Fruit fly (Drosophila melanogaster) whole organism, embryonic: ENCODE results near the gene Or85a.
A peak's percentile ranks its signal among the peaks of the same experiment; 100 is the strongest.

Experiments
- B-H1 ChIP-seq: fragments of 200-800 bp; sonication (Bioruptor generic); IDR thresholded peaks from 3 replicates; pipeline ENCODE4 v1.3.6; 2022; ENCODE audit warnings: missing biosample characterization, missing genetic modification characterization
- CG10267 ChIP-seq: fragments of 200-800 bp; sonication (Bioruptor generic); optimal IDR thresholded peaks from 2 replicates; lab custom pipeline; 2018; ENCODE audit warnings: missing biosample characterization, mild to moderate bottlenecking, missing genetic modification characterization, moderate library complexity
- CG10321 ChIP-seq: fragments of 200-800 bp; sonication (Bioruptor generic); IDR thresholded peaks from 2 replicates; pipeline ENCODE4 v1.3.6; 2022; ENCODE audit warnings: missing biosample characterization, missing genetic modification characterization
- CG12769 ChIP-seq: fragments of 200-800 bp; sonication (Bioruptor generic); optimal IDR thresholded peaks from 2 replicates; lab custom pipeline; 2019; ENCODE audit warnings: missing biosample characterization, mild to moderate bottlenecking, missing genetic modification characterization, moderate library complexity
- CG13287 ChIP-seq: fragments of 200-800 bp; sonication (Bioruptor generic); IDR thresholded peaks from 2 replicates; pipeline ENCODE4 v1.3.6; 2022; ENCODE audit warnings: missing biosample characterization, missing genetic modification characterization; ENCODE audit not compliant: partially characterized antibody
- CG15073 ChIP-seq: fragments of 200-800 bp; sonication (Bioruptor generic); optimal IDR thresholded peaks from 2 replicates; lab custom pipeline; 2016; ENCODE audit warnings: missing biosample characterization, missing genetic modification characterization
- CG1647 ChIP-seq: fragments of 200-800 bp; sonication (Bioruptor generic); optimal IDR thresholded peaks from 3 replicates; lab custom pipeline; 2016; ENCODE audit warnings: missing biosample characterization, missing genetic modification characterization
- CG17328 ChIP-seq: fragments of 200-800 bp; sonication (Bioruptor generic); IDR thresholded peaks from 2 replicates; pipeline ENCODE4 v1.3.6; 2022; ENCODE audit warnings: missing biosample characterization, missing genetic modification characterization
- CG2199 ChIP-seq: fragments of 200-800 bp; sonication (Bioruptor generic); IDR thresholded peaks from 3 replicates; pipeline ENCODE4 v1.3.6; 2022; ENCODE audit warnings: missing biosample characterization, missing genetic modification characterization
- CG2875 ChIP-seq: fragments of 200-800 bp; sonication (Bioruptor generic); optimal IDR thresholded peaks from 2 replicates; lab custom pipeline; 2017; ENCODE audit warnings: missing biosample characterization, mild to moderate bottlenecking, missing genetic modification characterization, missing genetic modification reagents
- CG30020 ChIP-seq: fragments of 200-800 bp; optimal IDR thresholded peaks from 2 replicates; lab custom pipeline; 2019; ENCODE audit warnings: missing biosample characterization, mild to moderate bottlenecking, missing genetic modification characterization, moderate library complexity
- CG3847 ChIP-seq: fragments of 200-800 bp; sonication (Bioruptor generic); IDR thresholded peaks from 2 replicates; pipeline ENCODE4 v1.3.6; 2022; ENCODE audit warnings: missing biosample characterization, missing genetic modification characterization
- CG6272 ChIP-seq: fragments of 200-800 bp; sonication (Bioruptor generic); IDR thresholded peaks from 2 replicates; pipeline ENCODE4 v1.3.6; 2022; ENCODE audit warnings: missing biosample characterization, missing genetic modification characterization
- CG6854 ChIP-seq: fragments of 200-800 bp; sonication (Bioruptor generic); optimal IDR thresholded peaks from 3 replicates; lab custom pipeline; 2017; ENCODE audit warnings: missing biosample characterization, mild to moderate bottlenecking, missing genetic modification characterization
- CG7271 ChIP-seq: fragments of 200-800 bp; sonication (Bioruptor generic); optimal IDR thresholded peaks from 2 replicates; lab custom pipeline; 2018; ENCODE audit warnings: missing biosample characterization, mild to moderate bottlenecking, missing genetic modification characterization, moderate library complexity
- CG7839 ChIP-seq: fragments of 200-800 bp; sonication (Bioruptor generic); optimal IDR thresholded peaks from 3 replicates; lab custom pipeline; 2018; ENCODE audit warnings: missing biosample characterization, mild to moderate bottlenecking, missing genetic modification characterization, moderate library complexity
- CG8281 ChIP-seq: fragments of 200-800 bp; sonication (Bioruptor generic); optimal IDR thresholded peaks from 2 replicates; lab custom pipeline; 2018; ENCODE audit warnings: missing biosample characterization, mild to moderate bottlenecking, missing genetic modification characterization, moderate library complexity
- CHES-1-like ChIP-seq: fragments of 200-800 bp; sonication (Bioruptor generic); optimal IDR thresholded peaks from 2 replicates; lab custom pipeline; 2016; ENCODE audit warnings: missing biosample characterization, missing genetic modification characterization
- D19A ChIP-seq: fragments of 200-800 bp; optimal IDR thresholded peaks from 3 replicates; lab custom pipeline; 2019; ENCODE audit warnings: missing biosample characterization, mild to moderate bottlenecking, missing genetic modification characterization, moderate library complexity
- Doc2 ChIP-seq: fragments of 200-800 bp; sonication (Bioruptor generic); IDR thresholded peaks from 2 replicates; pipeline ENCODE4 v1.3.6; 2022; ENCODE audit warnings: missing biosample characterization, missing genetic modification characterization
- HLH3B ChIP-seq: fragments of 200-800 bp; sonication (Bioruptor generic); IDR thresholded peaks from 2 replicates; pipeline ENCODE4 v1.3.6; 2022; ENCODE audit warnings: missing biosample characterization, missing genetic modification characterization
- Jarid2 ChIP-seq: fragments of 200-800 bp; sonication (Bioruptor generic); optimal IDR thresholded peaks from 3 replicates; lab custom pipeline; 2017; ENCODE audit warnings: mild to moderate bottlenecking, missing biosample characterization, missing genetic modification reagents, missing genetic modification characterization
- NfI ChIP-seq: fragments of 200-800 bp; sonication (Bioruptor generic); optimal IDR thresholded peaks from 3 replicates; lab custom pipeline; 2018; ENCODE audit warnings: missing biosample characterization, mild to moderate bottlenecking, missing genetic modification characterization, moderate library complexity
- Opbp ChIP-seq: fragments of 200-800 bp; sonication (Bioruptor generic); IDR thresholded peaks from 3 replicates; pipeline ENCODE4 v1.3.6; 2022; ENCODE audit warnings: missing biosample characterization, missing genetic modification characterization; ENCODE audit not compliant: partially characterized antibody
- Stat92E ChIP-seq, 3 experiments: fragments of >200 bp in 2 of 3; fragments of 200-800 bp in 1 of 3; sonication (Bioruptor generic) in 1 of 3; optimal IDR thresholded peaks; 2 replicates each; lab custom pipeline; 2017 to 2019; ENCODE audit warnings: missing biosample characterization in 3 of 3, missing genetic modification characterization in 3 of 3, mild to moderate bottlenecking in 1 of 3, moderate library complexity in 1 of 3
- ab ChIP-seq: fragments of 200-800 bp; sonication (Bioruptor generic); optimal IDR thresholded peaks from 2 replicates; lab custom pipeline; 2016; ENCODE audit warnings: missing biosample characterization, missing genetic modification characterization
- ato ChIP-seq: fragments of 200-800 bp; sonication (Bioruptor generic); IDR thresholded peaks from 2 replicates; pipeline ENCODE4 v1.3.6; 2022; ENCODE audit warnings: missing biosample characterization, missing genetic modification characterization; ENCODE audit not compliant: partially characterized antibody
- crc ChIP-seq: fragments of 200-800 bp; sonication (Bioruptor generic); optimal IDR thresholded peaks from 2 replicates; lab custom pipeline; 2016; ENCODE audit warnings: missing biosample characterization, missing genetic modification characterization
- dmrt99B ChIP-seq: fragments of 200-800 bp; sonication (Bioruptor generic); optimal IDR thresholded peaks from 2 replicates; lab custom pipeline; 2018; ENCODE audit warnings: missing biosample characterization, mild to moderate bottlenecking, missing genetic modification characterization, moderate library complexity
- eve ChIP-seq, 2 experiments: fragments of >200 bp; optimal IDR thresholded peaks; 2 replicates each; lab custom pipeline; 2017; ENCODE audit warnings: missing biosample characterization in 2 of 2, missing genetic modification characterization in 2 of 2
- ewg ChIP-seq: fragments of 200-800 bp; sonication (Bioruptor generic); optimal IDR thresholded peaks from 3 replicates; lab custom pipeline; 2017; ENCODE audit warnings: mild to moderate bottlenecking, missing biosample characterization, missing genetic modification reagents, missing genetic modification characterization
- h ChIP-seq: fragments of >200 bp; optimal IDR thresholded peaks from 2 replicates; lab custom pipeline; 2017
- lola ChIP-seq, 3 experiments: fragments of >200 bp in 2 of 3; fragments of 200-800 bp in 1 of 3; sonication (Bioruptor generic) in 1 of 3; optimal IDR thresholded peaks; 2 replicates each; lab custom pipeline; 2017 to 2019; ENCODE audit warnings: missing biosample characterization in 3 of 3, missing genetic modification characterization in 3 of 3, mild to moderate bottlenecking in 1 of 3, moderate library complexity in 1 of 3
- mld ChIP-seq: fragments of 200-800 bp; sonication (Bioruptor generic); IDR thresholded peaks from 3 replicates; pipeline ENCODE4 v1.3.6; 2022; ENCODE audit warnings: missing biosample characterization, missing genetic modification characterization; ENCODE audit not compliant: partially characterized antibody
- nom ChIP-seq: fragments of 200-800 bp; sonication (Bioruptor generic); optimal IDR thresholded peaks from 2 replicates; lab custom pipeline; 2017; ENCODE audit warnings: missing biosample characterization, missing genetic modification characterization, mild to moderate bottlenecking, moderate library complexity, missing genetic modification reagents
- pho ChIP-seq: fragments of 200-800 bp; sonication (Bioruptor generic); optimal IDR thresholded peaks from 2 replicates; lab custom pipeline; 2016; ENCODE audit warnings: missing biosample characterization, missing genetic modification characterization
- sens ChIP-seq: fragments of 200-800 bp; sonication (Bioruptor generic); peaks from one replicate; lab custom pipeline; 2016; ENCODE audit warnings: missing biosample characterization, missing genetic modification characterization
- tio ChIP-seq: fragments of 200-800 bp; sonication (Bioruptor generic); optimal IDR thresholded peaks from 2 replicates; lab custom pipeline; 2017; ENCODE audit warnings: missing biosample characterization, missing genetic modification characterization, inconsistent platforms
- tll ChIP-seq, 2 experiments: fragments of 200-800 bp in 1 of 2; fragments of >200 bp in 1 of 2; sonication (Bioruptor generic) in 1 of 2; optimal IDR thresholded peaks; 2 replicates each; lab custom pipeline; 2017 to 2019; ENCODE audit warnings: missing biosample characterization in 2 of 2, missing genetic modification characterization in 2 of 2, mild to moderate bottlenecking in 1 of 2, moderate library complexity in 1 of 2
- tup ChIP-seq: fragments of 200-800 bp; sonication (Bioruptor generic); optimal IDR thresholded peaks from 2 replicates; lab custom pipeline; 2016; ENCODE audit warnings: missing biosample characterization, mild to moderate bottlenecking, missing genetic modification characterization, moderate library complexity
- twi ChIP-seq: fragments of 200-800 bp; optimal IDR thresholded peaks from 2 replicates; lab custom pipeline; 2019; ENCODE audit warnings: missing biosample characterization, mild to moderate bottlenecking, missing genetic modification characterization, moderate library complexity
- wdn ChIP-seq: fragments of 200-800 bp; sonication (Bioruptor generic); IDR thresholded peaks from 2 replicates; pipeline ENCODE4 v1.3.6; 2022; ENCODE audit warnings: missing biosample characterization, missing genetic modification characterization
- wor ChIP-seq: fragments of 200-800 bp; sonication (Bioruptor generic); IDR thresholded peaks from 2 replicates; pipeline ENCODE4 v1.3.6; 2022; ENCODE audit warnings: missing biosample characterization, missing genetic modification characterization
- zen ChIP-seq: fragments of 200-800 bp; sonication (Bioruptor generic); optimal IDR thresholded peaks from 3 replicates; lab custom pipeline; 2018; ENCODE audit warnings: missing biosample characterization, mild to moderate bottlenecking, missing genetic modification characterization, moderate library complexity

Gene Or85a

dm6 chr3R:8277494-8278293 lies 43.9 kb upstream of the Or85a start, which contains the start of gene ato (continued):
- TF ChIP-seq ab = no peak
- no peak for TF ChIP-seq twi
- TF ChIP-seq CG10267 (tag; lab: Kevin White, UChicago) = no peak

- TF ChIP-seq CG1647 (GFP tag; lab: Kevin White, UChicago) = no peak
- no peak for TF ChIP-seq lola (GFP tag; optimal IDR thresholded peaks at IDR 0.05; lab: Kevin White, UChicago)
- no peak for TF ChIP-seq wor (GFP tag; lab: Robert Waterston, UW)
- TF ChIP-seq B-H1 = no peak
- no peak for TF ChIP-seq CG3847 (GFP tag; lab: Robert Waterston, UW)
- peak; percentile 19 for TF ChIP-seq sens (GFP tag; lab: Kevin White, UChicago)
- TF ChIP-seq CG13287 (GFP tag; lab: Robert Waterston, UW) = no peak
- TF ChIP-seq CG8281 (tag; lab: Kevin White, UChicago) = peak; percentile 90
- 0 out of 3 replicates have a peak, but pooled peaks have one; percentile 32 for TF ChIP-seq Opbp (GFP tag; lab: Robert Waterston, UW)
- no peak for TF ChIP-seq dmrt99B
- no peak for TF ChIP-seq CG10267 (tag; lab: Kevin White, UChicago)
- TF ChIP-seq CG6854 (GFP tag; lab: Kevin White, UChicago) = no peak
- TF ChIP-seq Doc2 (GFP tag; lab: Robert Waterston, UW) = no peak
- no peak for TF ChIP-seq nom (GFP tag; lab: Kevin White, UChicago)
- TF ChIP-seq Jarid2 (GFP tag; lab: Kevin White, UChicago) = no peak
- TF ChIP-seq tio (GFP tag; lab: Kevin White, UChicago) = no peak
- no peak for TF ChIP-seq tup (GFP tag; lab: Kevin White, UChicago)
- TF ChIP-seq CG7839 (tag; lab: Kevin White, UChicago) = no peak
- no peak for TF ChIP-seq HLH3B (GFP tag; lab: Robert Waterston, UW)
- TF ChIP-seq, all 482 proteins: peak for 3
Observed at dm6 chr3R:8279970-8280369, 41.6 kb upstream of the Or85a start.

- TF ChIP-seq mld (GFP tag; lab: Robert Waterston, UW) (no peak), ewg (GFP tag; lab: Kevin White, UChicago) (no peak), D19A (tag; lab: Kevin White, UChicago) (peak; percentile 23), h (lab: Kevin White, UChicago) (no peak), ab (no peak)
Observed at dm6 chr3R:8282727-8283126, 38.8 kb upstream of the Or85a start.

- no peak for TF ChIP-seq CG2875 (GFP tag; lab: Kevin White, UChicago)
- TF ChIP-seq eve (GFP tag; optimal IDR thresholded peaks at IDR 0.05; lab: Kevin White, UChicago) = no peak
- TF ChIP-seq zen (tag; lab: Kevin White, UChicago) = peak; percentile 39
- no peak for TF ChIP-seq CG15073 (GFP tag; lab: Kevin White, UChicago)
- no peak for TF ChIP-seq CG6272 (GFP tag; lab: Robert Waterston, UW)
- no peak for TF ChIP-seq wdn (GFP tag; lab: Robert Waterston, UW)
- no peak for TF ChIP-seq Stat92E (GFP tag; optimal IDR thresholded peaks at IDR 0.05; lab: Kevin White, UChicago)
- no peak for TF ChIP-seq CG2199
- TF ChIP-seq CG17328 = no peak
- no peak for TF ChIP-seq pho (GFP tag; lab: Kevin White, UChicago)
- TF ChIP-seq CHES-1-like = no peak
- no peak for TF ChIP-seq CG10321 (GFP tag; lab: Robert Waterston, UW)
- TF ChIP-seq tll (GFP tag; optimal IDR thresholded peaks at IDR 0.05; lab: Kevin White, UChicago) = peak in 1 of 2 experiments; percentile 75
- no peak for TF ChIP-seq NfI (GFP tag; lab: Kevin White, UChicago)
- TF ChIP-seq CG12769 (tag; lab: Kevin White, UChicago) = no peak
- TF ChIP-seq crc (GFP tag; lab: Kevin White, UChicago) = no peak
- TF ChIP-seq CG7271 (tag; lab: Kevin White, UChicago) = no peak
- no peak for TF ChIP-seq CG30020 (tag; lab: Kevin White, UChicago)
- TF ChIP-seq twi = peak; percentile 18
- TF ChIP-seq ato (GFP tag; lab: Robert Waterston, UW) = no peak
Observed at dm6 chr3R:8284234-8284633, 37.3 kb upstream of the Or85a start.
